Worm (Caenorhabditis elegans) whole organism, late embryonic: ENCODE results near the gene F38E11.9.

Experiments used
- ama-1 ChIP-seq: fragments of 150-350 bp; optimal IDR thresholded peaks from 2 replicates; lab custom pipeline; 2014
- ceh-31 ChIP-seq: sonication (generic microtip); optimal IDR thresholded peaks from 2 replicates; lab custom pipeline; 2016; ENCODE audit warnings: missing genetic modification characterization, missing compliant biosample characterization
- ceh-9 ChIP-seq: sonication (generic microtip); optimal IDR thresholded peaks from 2 replicates; lab custom pipeline; 2016; ENCODE audit warnings: mild to moderate bottlenecking, missing genetic modification characterization, inconsistent platforms, missing compliant biosample characterization
- elt-2 ChIP-seq: sonication (generic microtip); optimal IDR thresholded peaks from 2 replicates; lab custom pipeline; 2016; ENCODE audit warnings: missing genetic modification reagents, missing genetic modification characterization, missing compliant biosample characterization
- pqm-1 ChIP-seq: sonication (generic microtip); optimal IDR thresholded peaks from 2 replicates; lab custom pipeline; 2016; ENCODE audit warnings: missing genetic modification characterization, missing compliant biosample characterization
- sox-2 ChIP-seq: fragments of 200-800 bp; sonication (Bioruptor generic); IDR thresholded peaks from 2 replicates; pipeline ENCODE4 v1.3.6; 2022; ENCODE audit warnings: missing genetic modification reagents, missing genetic modification characterization, missing compliant biosample characterization
- tbx-2 ChIP-seq: sonication (generic microtip); optimal IDR thresholded peaks from 2 replicates; lab custom pipeline; 2016; ENCODE audit warnings: missing genetic modification characterization, missing compliant biosample characterization

ce11 chrIV:9488315-9488714 lies 44.5 kb upstream of the F38E11.9 start, which contains the start of gene sru-1:
- no peak for TF ChIP-seq ceh-9 (tag; lab: Kevin White, UChicago)
- TF ChIP-seq tbx-2 = no peak
- no peak for TF ChIP-seq pqm-1 (tag; lab: Kevin White, UChicago)
- no peak for TF ChIP-seq ama-1
- no peak for TF ChIP-seq sox-2 (GFP tag; lab: Robert Waterston, UW)
- TF ChIP-seq ceh-31 (tag; lab: Kevin White, UChicago) = no peak
- no peak for TF ChIP-seq elt-2
